Fruit fly (Drosophila melanogaster): ENCODE measurements around the gene CG5645.

CG5645 gene

dm6 chr3L:12136630-12137029 lies at the start of gene CG5645, which contains the start of gene Atg12 (continued):
- TF ChIP-seq CG6791 (GFP tag; IDR thresholded peaks at IDR 0.05; ENCODE audit: partially characterized antibody) = peak; percentile 40; the same call in 1 of the 3 replicates
- no peak for TF ChIP-seq CG2875 (GFP tag; optimal IDR thresholded peaks at IDR 0.05)
- peak; percentile 71 for TF ChIP-seq bbx (GFP tag; IDR thresholded peaks at IDR 0.05; ENCODE audit: partially characterized antibody)
- TF ChIP-seq Eip74EF (GFP tag; optimal IDR thresholded peaks at IDR 0.05) = no peak
- no peak for TF ChIP-seq sqz (GFP tag; optimal IDR thresholded peaks at IDR 0.05)
- TF ChIP-seq Scr (GFP tag; IDR thresholded peaks at IDR 0.05; ENCODE audit: partially characterized antibody) = peak; percentile 89
- TF ChIP-seq ara (GFP tag; IDR thresholded peaks at IDR 0.05) = no peak; the same call in 1 of the 2 replicates
- no peak for TF ChIP-seq CG6765 (GFP tag; optimal IDR thresholded peaks at IDR 0.05)
- TF ChIP-seq CG16779 (GFP tag; IDR thresholded peaks at IDR 0.05) = no peak
- TF ChIP-seq CG7928 (GFP tag; optimal IDR thresholded peaks at IDR 0.05) = no peak
- no peak for TF ChIP-seq Dip2 (GFP tag; IDR thresholded peaks at IDR 0.05)
- TF ChIP-seq chn (GFP tag; optimal IDR thresholded peaks at IDR 0.05) = no peak
- no peak for TF ChIP-seq CG11456 (GFP tag; IDR thresholded peaks at IDR 0.05)
- peak; percentile 73 for TF ChIP-seq CG15514 (GFP tag; optimal IDR thresholded peaks at IDR 0.05)
- no peak for TF ChIP-seq CG12219 (GFP tag; optimal IDR thresholded peaks at IDR 0.05)
- TF ChIP-seq D19B (GFP tag; optimal IDR thresholded peaks at IDR 0.05) = no peak
- TF ChIP-seq dati (GFP tag; IDR thresholded peaks at IDR 0.05) = no peak
- TF ChIP-seq Antp (GFP tag; optimal IDR thresholded peaks at IDR 0.05) = no peak
- no peak for TF ChIP-seq bowl (GFP tag; IDR thresholded peaks at IDR 0.05)
- TF ChIP-seq CG12659 (GFP tag; optimal IDR thresholded peaks at IDR 0.05) = peak; percentile 60
- peak; percentile 61; the same call in 1 of the 2 replicates for TF ChIP-seq Atf6 (GFP tag; IDR thresholded peaks at IDR 0.05)
- peak; percentile 61 for TF ChIP-seq CG9817 (tag; optimal IDR thresholded peaks at IDR 0.05)
- no peak for TF ChIP-seq gsb (GFP tag; IDR thresholded peaks at IDR 0.05)
- peak; percentile 33; the same call in 1 of the 2 replicates for TF ChIP-seq CG9215 (GFP tag; IDR thresholded peaks at IDR 0.05)
- peak; percentile 33 for TF ChIP-seq lbe (GFP tag; optimal IDR thresholded peaks at IDR 0.05)
- peak; percentile 58 for TF ChIP-seq Meics (GFP tag; optimal IDR thresholded peaks at IDR 0.05)
- TF ChIP-seq chif (GFP tag; optimal IDR thresholded peaks at IDR 0.05) = peak in 1 of 2 experiments; percentile 1
- TF ChIP-seq croc (GFP tag; conservative IDR thresholded peaks at IDR 0.05) = no peak
- TF ChIP-seq chinmo (GFP tag; IDR thresholded peaks at IDR 0.05; ENCODE audit: partially characterized antibody) = no peak
- peak; percentile 11 for TF ChIP-seq maf-S (GFP tag; optimal IDR thresholded peaks at IDR 0.05)
- no peak for TF ChIP-seq CG8281 (tag; optimal IDR thresholded peaks at IDR 0.05)
- TF ChIP-seq sens (GFP tag) = peak; percentile 78
- no peak for TF ChIP-seq sima (GFP tag; optimal IDR thresholded peaks at IDR 0.05)
- TF ChIP-seq jing (GFP tag; optimal IDR thresholded peaks at IDR 0.05) = no peak
- TF ChIP-seq CG15011 (GFP tag; optimal IDR thresholded peaks at IDR 0.05) = no peak
- no peak for TF ChIP-seq CG11398 (GFP tag; optimal IDR thresholded peaks at IDR 0.05)
- no peak for TF ChIP-seq dimm (GFP tag; IDR thresholded peaks at IDR 0.05)
- TF ChIP-seq CG4707 (GFP tag; optimal IDR thresholded peaks at IDR 0.05) = no peak
- TF ChIP-seq CG2889 (GFP tag; IDR thresholded peaks at IDR 0.05) = 0 out of 3 replicates have a peak, but pooled peaks have one; percentile 36
- peak; percentile 80 for TF ChIP-seq BEAF-32 (GFP tag; optimal IDR thresholded peaks at IDR 0.05)
- no peak for TF ChIP-seq chm (GFP tag; IDR thresholded peaks at IDR 0.05)
- TF ChIP-seq CG1233 (GFP tag; optimal IDR thresholded peaks at IDR 0.05) = no peak
- TF ChIP-seq Six4 (GFP tag; optimal IDR thresholded peaks at IDR 0.05) = peak; percentile 68
- peak; percentile 84 for TF ChIP-seq gem (tag; optimal IDR thresholded peaks at IDR 0.05)
- no peak for TF ChIP-seq her (GFP tag; optimal IDR thresholded peaks at IDR 0.05)
- peak; percentile 51; the same call in 2 of the 3 replicates for TF ChIP-seq CG17361 (GFP tag; IDR thresholded peaks at IDR 0.05)
- peak; percentile 58 for TF ChIP-seq gsb-n (tag; optimal IDR thresholded peaks at IDR 0.05)
- no peak for TF ChIP-seq jumu (GFP tag; optimal IDR thresholded peaks at IDR 0.05)
- TF ChIP-seq D19A (tag; optimal IDR thresholded peaks at IDR 0.05) = peak; percentile 65
- TF ChIP-seq CG6813 (GFP tag; optimal IDR thresholded peaks at IDR 0.05) = no peak
- TF ChIP-seq ab (GFP tag; optimal IDR thresholded peaks at IDR 0.05) = no peak
